Worm (Caenorhabditis elegans) whole organism, early embryonic: ENCODE results near the gene C24H11.2.

ENCODE experiments used
- B0310.2 ChIP-seq: sonication (generic microtip); optimal IDR thresholded peaks from 2 replicates; lab custom pipeline; 2016; ENCODE audit warnings: mild to moderate bottlenecking, missing genetic modification characterization, missing compliant biosample characterization
- F13C5.2 ChIP-seq: sonication (generic microtip); optimal IDR thresholded peaks from 2 replicates; lab custom pipeline; 2017; ENCODE audit warnings: mild to moderate bottlenecking, missing genetic modification characterization, inconsistent platforms, missing compliant biosample characterization
- ama-1 ChIP-seq: fragments of 150-350 bp; optimal IDR thresholded peaks from 2 replicates; lab custom pipeline; 2014
- ceh-13 ChIP-seq: fragments of 200-800 bp; sonication (Bioruptor generic); optimal IDR thresholded peaks from 2 replicates; lab custom pipeline; 2018; ENCODE audit warnings: mild to moderate bottlenecking, missing genetic modification characterization, missing compliant biosample characterization
- ets-7 ChIP-seq: sonication (generic microtip); optimal IDR thresholded peaks from 2 replicates; lab custom pipeline; 2016; ENCODE audit warnings: missing genotype, missing genetic modification characterization, missing compliant biosample characterization
- flt-1 ChIP-seq: fragments of 200-800 bp; sonication (Bioruptor generic); IDR thresholded peaks from 2 replicates; pipeline ENCODE4 v1.3.6; 2022; ENCODE audit warnings: missing genetic modification characterization, missing compliant biosample characterization
- hmbx-1 ChIP-seq: sonication (generic microtip); optimal IDR thresholded peaks from 2 replicates; lab custom pipeline; 2016; ENCODE audit warnings: mild to moderate bottlenecking, missing genetic modification characterization, missing compliant biosample characterization
- hmg-4 ChIP-seq: fragments of 200-800 bp; sonication (Bioruptor generic); optimal IDR thresholded peaks from 2 replicates; lab custom pipeline; 2018; ENCODE audit warnings: mild to moderate bottlenecking, missing genetic modification characterization, missing compliant biosample characterization
- scrt-1 ChIP-seq: fragments of 200-800 bp; sonication (Bioruptor generic); IDR thresholded peaks from 2 replicates; pipeline ENCODE4 v1.3.6; 2022; ENCODE audit warnings: missing genetic modification characterization, missing compliant biosample characterization
- sea-1 ChIP-seq: fragments of 200-800 bp; sonication (Bioruptor generic); conservative IDR thresholded peaks from 2 replicates; pipeline ENCODE4 v1.3.6; 2022; ENCODE audit warnings: missing genetic modification characterization, missing compliant biosample characterization
- tbx-37 ChIP-seq: fragments of 200-800 bp; sonication (Bioruptor generic); conservative IDR thresholded peaks from 2 replicates; pipeline ENCODE4 v1.3.6; 2022; ENCODE audit warnings: missing genetic modification reagents, missing genetic modification characterization, missing compliant biosample characterization
- tra-4 ChIP-seq: sonication (generic microtip); optimal IDR thresholded peaks from 2 replicates; lab custom pipeline; 2017; ENCODE audit warnings: missing genetic modification characterization, missing compliant biosample characterization

ce11 chrIII:11829062-11829461, 36.9 kb upstream of the C24H11.2 start:
- no peak for TF ChIP-seq scrt-1
- no peak for TF ChIP-seq tra-4 (tag; lab: Kevin White, UChicago)
- TF ChIP-seq ceh-13 (GFP tag; lab: Kevin White, UChicago) = no peak
- no peak for TF ChIP-seq flt-1 (GFP tag; lab: Robert Waterston, UW)
- no peak for TF ChIP-seq B0310.2 (tag; lab: Kevin White, UChicago)
- no peak for TF ChIP-seq ama-1
- TF ChIP-seq tbx-37 (GFP tag; lab: Robert Waterston, UW) = no peak
- no peak for TF ChIP-seq hmbx-1 (tag; lab: Kevin White, UChicago)
- TF ChIP-seq sea-1 = no peak
- TF ChIP-seq ets-7 (tag; lab: Kevin White, UChicago) = no peak
- TF ChIP-seq F13C5.2 (tag; lab: Kevin White, UChicago) = no peak
- no peak for TF ChIP-seq hmg-4 (GFP tag; lab: Kevin White, UChicago)
